Fruit fly (Drosophila melanogaster) whole organism, embryonic: Measurements from ENCODE around the gene SMC1.
A peak's percentile ranks its signal among the peaks of the same experiment; 100 is the strongest.

Experiments
- CG10321 ChIP-seq: fragments of 200-800 bp; sonication (Bioruptor generic); IDR thresholded peaks from 2 replicates; pipeline ENCODE4 v1.3.6; 2022; ENCODE audit warnings: missing biosample characterization, missing genetic modification characterization
- CG10543 ChIP-seq: fragments of 200-800 bp; sonication (Bioruptor generic); optimal IDR thresholded peaks from 3 replicates; lab custom pipeline; 2017; ENCODE audit warnings: missing biosample characterization, mild to moderate bottlenecking, missing genetic modification characterization, moderate library complexity
- CG11247 ChIP-seq: fragments of 200-800 bp; sonication (Bioruptor generic); IDR thresholded peaks from 2 replicates; pipeline ENCODE4 v1.3.6; 2022; ENCODE audit warnings: missing biosample characterization, missing genetic modification characterization
- CG12071 ChIP-seq: fragments of 200-800 bp; sonication (Bioruptor generic); optimal IDR thresholded peaks from 3 replicates; lab custom pipeline; 2018; ENCODE audit warnings: missing biosample characterization, mild to moderate bottlenecking, missing genetic modification characterization
- CG12219 ChIP-seq: fragments of 200-800 bp; sonication (Bioruptor generic); optimal IDR thresholded peaks from 3 replicates; lab custom pipeline; 2018; ENCODE audit warnings: missing biosample characterization, mild to moderate bottlenecking, missing genetic modification characterization
- CG12236 ChIP-seq: fragments of 200-800 bp; sonication (Bioruptor generic); optimal IDR thresholded peaks from 2 replicates; lab custom pipeline; 2016; ENCODE audit warnings: missing biosample characterization, missing genetic modification characterization
- CG13123 ChIP-seq: fragments of 200-800 bp; sonication (Bioruptor generic); optimal IDR thresholded peaks from 2 replicates; lab custom pipeline; 2016; ENCODE audit warnings: missing biosample characterization, missing genetic modification characterization
- CG13894 ChIP-seq: fragments of 200-800 bp; sonication (Bioruptor generic); optimal IDR thresholded peaks from 3 replicates; lab custom pipeline; 2018; ENCODE audit warnings: missing biosample characterization, mild to moderate bottlenecking, missing genetic modification characterization, moderate library complexity
- CG1603 ChIP-seq: fragments of 200-800 bp; sonication (Bioruptor generic); optimal IDR thresholded peaks from 2 replicates; lab custom pipeline; 2019; ENCODE audit warnings: missing biosample characterization, mild to moderate bottlenecking, missing genetic modification characterization, moderate library complexity
- CG16813 ChIP-seq: fragments of 200-800 bp; sonication (Bioruptor generic); IDR thresholded peaks from 3 replicates; pipeline ENCODE4 v1.3.6; 2022; ENCODE audit warnings: missing biosample characterization, missing genetic modification characterization; ENCODE audit not compliant: partially characterized antibody
- CG17568 ChIP-seq: fragments of 200-800 bp; sonication (Bioruptor generic); optimal IDR thresholded peaks from 2 replicates; lab custom pipeline; 2018; ENCODE audit warnings: missing biosample characterization, mild to moderate bottlenecking, missing genetic modification characterization, moderate library complexity
- CG17829 ChIP-seq: fragments of 200-800 bp; optimal IDR thresholded peaks from 2 replicates; lab custom pipeline; 2019; ENCODE audit warnings: missing biosample characterization, mild to moderate bottlenecking, missing genetic modification characterization, moderate library complexity
- CG18619 ChIP-seq: fragments of 200-800 bp; sonication (Bioruptor generic); optimal IDR thresholded peaks from 3 replicates; lab custom pipeline; 2017; ENCODE audit warnings: missing biosample characterization, mild to moderate bottlenecking, missing genetic modification characterization
- CG2120 ChIP-seq: fragments of 200-800 bp; sonication (Bioruptor generic); optimal IDR thresholded peaks from 3 replicates; lab custom pipeline; 2016; ENCODE audit warnings: missing biosample characterization, missing genetic modification characterization
- CG31224 ChIP-seq: fragments of 200-800 bp; sonication (Bioruptor generic); IDR thresholded peaks from 2 replicates; pipeline ENCODE4 v1.3.6; 2022; ENCODE audit warnings: missing biosample characterization, missing genetic modification characterization
- CG31365 ChIP-seq: fragments of 200-800 bp; sonication (Bioruptor generic); optimal IDR thresholded peaks from 2 replicates; lab custom pipeline; 2018; ENCODE audit warnings: missing biosample characterization, mild to moderate bottlenecking, missing genetic modification characterization
- CG32767 ChIP-seq: fragments of 200-800 bp; sonication (Bioruptor generic); IDR thresholded peaks from 2 replicates; pipeline ENCODE4 v1.3.6; 2022; ENCODE audit warnings: missing biosample characterization, missing genetic modification characterization
- CG34376 ChIP-seq: fragments of 200-800 bp; sonication (Bioruptor generic); optimal IDR thresholded peaks from 2 replicates; lab custom pipeline; 2018; ENCODE audit warnings: missing biosample characterization, mild to moderate bottlenecking, missing genetic modification characterization
- CG4707 ChIP-seq: fragments of 200-800 bp; sonication (Bioruptor generic); optimal IDR thresholded peaks from 2 replicates; lab custom pipeline; 2018; ENCODE audit warnings: missing biosample characterization, mild to moderate bottlenecking, missing genetic modification characterization, moderate library complexity
- CG5953 ChIP-seq: fragments of 200-800 bp; sonication (Bioruptor generic); IDR thresholded peaks from 2 replicates; pipeline ENCODE4 v1.3.6; 2022; ENCODE audit warnings: missing biosample characterization, missing genetic modification characterization
- CG8089 ChIP-seq: fragments of 200-800 bp; sonication (Bioruptor generic); optimal IDR thresholded peaks from 3 replicates; lab custom pipeline; 2016; ENCODE audit warnings: missing biosample characterization, missing genetic modification characterization
- CG8290 ChIP-seq, 3 experiments: fragments of 200-800 bp; sonication (Bioruptor generic); optimal IDR thresholded peaks; 2 replicates each; lab custom pipeline; 2016 to 2019; ENCODE audit warnings: missing biosample characterization in 3 of 3, missing genetic modification characterization in 3 of 3, mild to moderate bottlenecking in 2 of 3, moderate library complexity in 1 of 3
- CHES-1-like ChIP-seq: fragments of 200-800 bp; sonication (Bioruptor generic); optimal IDR thresholded peaks from 2 replicates; lab custom pipeline; 2016; ENCODE audit warnings: missing biosample characterization, missing genetic modification characterization
- CkIIα-i1 ChIP-seq: fragments of 200-800 bp; sonication (Bioruptor generic); IDR thresholded peaks from 2 replicates; pipeline ENCODE4 v1.3.6; 2022; ENCODE audit warnings: missing biosample characterization, missing genetic modification characterization
- HmgZ ChIP-seq: fragments of 200-800 bp; sonication (Bioruptor generic); optimal IDR thresholded peaks from 2 replicates; lab custom pipeline; 2018; ENCODE audit warnings: missing biosample characterization, mild to moderate bottlenecking, missing genetic modification characterization
- Hmr ChIP-seq: fragments of 200-800 bp; sonication (Bioruptor generic); optimal IDR thresholded peaks from 3 replicates; lab custom pipeline; 2017; ENCODE audit warnings: mild to moderate bottlenecking, missing biosample characterization, missing genetic modification reagents, missing genetic modification characterization
- Nf-YB ChIP-seq: fragments of 200-800 bp; sonication (Bioruptor generic); optimal IDR thresholded peaks from 3 replicates; lab custom pipeline; 2019; ENCODE audit warnings: missing biosample characterization, mild to moderate bottlenecking, missing genetic modification characterization, moderate library complexity
- Sox102F ChIP-seq: fragments of 200-800 bp; sonication (Bioruptor generic); optimal IDR thresholded peaks from 2 replicates; lab custom pipeline; 2018; ENCODE audit warnings: missing biosample characterization, mild to moderate bottlenecking, missing genetic modification characterization, moderate library complexity
- Sry-β ChIP-seq: fragments of 200-800 bp; sonication (Bioruptor generic); optimal IDR thresholded peaks from 2 replicates; lab custom pipeline; 2018; ENCODE audit warnings: missing biosample characterization, mild to moderate bottlenecking, missing genetic modification characterization, moderate library complexity
- ap ChIP-seq: fragments of 200-800 bp; sonication (Bioruptor generic); IDR thresholded peaks from 2 replicates; pipeline ENCODE4 v1.3.6; 2022; ENCODE audit warnings: missing biosample characterization, missing genetic modification characterization
- bbx ChIP-seq: fragments of 200-800 bp; sonication (Bioruptor generic); IDR thresholded peaks from 2 replicates; pipeline ENCODE4 v1.3.6; 2022; ENCODE audit warnings: missing biosample characterization, missing genetic modification characterization; ENCODE audit not compliant: partially characterized antibody
- croc ChIP-seq: fragments of 200-800 bp; sonication (Bioruptor generic); conservative IDR thresholded peaks from 3 replicates; pipeline ENCODE4 v1.3.6; 2022; ENCODE audit warnings: missing biosample characterization, missing genetic modification characterization
- cwo ChIP-seq: fragments of 200-800 bp; sonication (Bioruptor generic); optimal IDR thresholded peaks from 3 replicates; lab custom pipeline; 2017; ENCODE audit warnings: missing biosample characterization, missing genetic modification characterization, mild to moderate bottlenecking, moderate library complexity, missing genetic modification reagents
- da ChIP-seq: fragments of 200-800 bp; sonication (Bioruptor generic); optimal IDR thresholded peaks from 2 replicates; lab custom pipeline; 2016; ENCODE audit warnings: missing biosample characterization, missing genetic modification characterization
- gcm2 ChIP-seq: fragments of 200-800 bp; sonication (Bioruptor generic); optimal IDR thresholded peaks from 2 replicates; lab custom pipeline; 2016; ENCODE audit warnings: missing biosample characterization, missing genetic modification characterization
- h ChIP-seq: fragments of >200 bp; optimal IDR thresholded peaks from 2 replicates; lab custom pipeline; 2017
- hth ChIP-seq: fragments of >200 bp; optimal IDR thresholded peaks from 2 replicates; lab custom pipeline; 2017; ENCODE audit warnings: inconsistent platforms
- insv ChIP-seq, 2 experiments: fragments of 200-800 bp; sonication (Bioruptor generic); optimal IDR thresholded peaks; 3 replicates each; lab custom pipeline; 2016 to 2018; ENCODE audit warnings: missing biosample characterization in 2 of 2, missing genetic modification characterization in 2 of 2
- lab ChIP-seq: fragments of 200-800 bp; sonication (Bioruptor generic); optimal IDR thresholded peaks from 3 replicates; lab custom pipeline; 2017; ENCODE audit warnings: missing biosample characterization, missing genetic modification characterization, mild to moderate bottlenecking, moderate library complexity, missing genetic modification reagents
- mirr ChIP-seq: fragments of 200-800 bp; sonication (Bioruptor generic); optimal IDR thresholded peaks from 3 replicates; lab custom pipeline; 2018; ENCODE audit warnings: missing biosample characterization, mild to moderate bottlenecking, missing genetic modification characterization
- nmo ChIP-seq: fragments of 200-800 bp; sonication (Bioruptor generic); optimal IDR thresholded peaks from 2 replicates; lab custom pipeline; 2018; ENCODE audit warnings: missing biosample characterization, mild to moderate bottlenecking, missing genetic modification characterization, moderate library complexity
- otp ChIP-seq: fragments of 200-800 bp; sonication (Bioruptor generic); IDR thresholded peaks from 3 replicates; pipeline ENCODE4, ENCODE4 v1.3.6; 2022; ENCODE audit warnings: missing biosample characterization, missing genetic modification characterization
- pfk ChIP-seq: fragments of 200-800 bp; sonication (Bioruptor generic); optimal IDR thresholded peaks from 2 replicates; lab custom pipeline; 2018; ENCODE audit warnings: missing biosample characterization, mild to moderate bottlenecking, missing genetic modification characterization, moderate library complexity
- pho ChIP-seq: fragments of 200-800 bp; sonication (Bioruptor generic); optimal IDR thresholded peaks from 2 replicates; lab custom pipeline; 2016; ENCODE audit warnings: missing biosample characterization, missing genetic modification characterization
- pita ChIP-seq: fragments of 200-800 bp; sonication (Bioruptor generic); optimal IDR thresholded peaks from 2 replicates; lab custom pipeline; 2017; ENCODE audit warnings: missing biosample characterization, mild to moderate bottlenecking, missing genetic modification characterization
- run ChIP-seq: fragments of 200-800 bp; sonication (Bioruptor generic); optimal IDR thresholded peaks from 3 replicates; lab custom pipeline; 2018; ENCODE audit warnings: missing biosample characterization, mild to moderate bottlenecking, missing genetic modification characterization
- stwl ChIP-seq: fragments of 200-800 bp; sonication (Bioruptor generic); optimal IDR thresholded peaks from 3 replicates; lab custom pipeline; 2018; ENCODE audit warnings: missing biosample characterization, mild to moderate bottlenecking, missing genetic modification characterization, moderate library complexity
- tgo ChIP-seq: fragments of 200-800 bp; sonication (Bioruptor generic); IDR thresholded peaks from 3 replicates; pipeline ENCODE4 v1.3.6; 2022; ENCODE audit warnings: missing biosample characterization, missing genetic modification characterization
- trh ChIP-seq: fragments of 200-800 bp; sonication (Bioruptor generic); optimal IDR thresholded peaks from 2 replicates; lab custom pipeline; 2016; ENCODE audit warnings: missing biosample characterization, missing genetic modification characterization
- ttk ChIP-seq: fragments of 200-800 bp; sonication (Bioruptor generic); IDR thresholded peaks from 2 replicates; pipeline ENCODE4 v2.1.2; 2022; ENCODE audit warnings: missing biosample characterization, missing genetic modification characterization
- unc-4 ChIP-seq: fragments of 200-800 bp; sonication (Bioruptor generic); IDR thresholded peaks from 2 replicates; pipeline ENCODE4 v1.3.6; 2022; ENCODE audit warnings: missing biosample characterization, missing genetic modification characterization; ENCODE audit not compliant: partially characterized antibody

SMC1 gene

DNA sequence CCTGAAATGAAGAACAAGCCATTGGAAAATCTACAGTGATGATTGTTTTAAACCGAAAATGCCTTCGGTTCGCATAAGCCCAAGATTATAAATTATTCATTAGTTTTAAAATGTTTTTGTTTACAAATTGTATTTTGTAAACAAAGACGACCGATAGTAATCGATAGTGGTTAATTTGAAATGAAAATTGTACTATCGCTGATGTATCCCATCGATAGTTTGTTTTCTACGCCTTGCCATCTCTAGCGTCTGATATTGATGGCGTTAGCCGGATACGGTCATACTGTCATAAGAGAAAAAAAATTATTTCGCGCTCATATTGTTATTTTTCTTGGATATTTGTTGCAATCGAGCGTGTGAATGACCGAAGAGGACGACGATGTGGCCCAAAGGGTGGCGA is at the start of gene SMC1 (continued):
- TF ChIP-seq CG32767 (GFP tag; lab: Robert Waterston, UW) (peak; percentile 41; the same call in 1 of the 2 replicates), CkIIα-i1 (no peak), nmo (GFP tag; lab: Kevin White, UChicago) (no peak), CG8290 (GFP tag; optimal IDR thresholded peaks at IDR 0.05; lab: Kevin White, UChicago) (peak; percentile 51), CG8290 (tag; optimal IDR thresholded peaks at IDR 0.05; lab: Kevin White, UChicago) (peak in 1 of 2 experiments; percentile 83), cwo (GFP tag; lab: Kevin White, UChicago) (no peak), tgo (no peak), Sox102F (no peak), CG10321 (GFP tag; lab: Robert Waterston, UW) (no peak), CG31365 (tag; lab: Kevin White, UChicago) (no peak), Sry-β (peak; percentile 21), CG2120 (GFP tag; lab: Kevin White, UChicago) (peak; percentile 52), CG11247 (GFP tag; lab: Robert Waterston, UW) (no peak), CHES-1-like (GFP tag; lab: Kevin White, UChicago) (peak; percentile 81), CG10543 (GFP tag; lab: Kevin White, UChicago) (peak; percentile 73), CG12236 (GFP tag; lab: Kevin White, UChicago) (no peak), Nf-YB (no peak), Hmr (GFP tag; lab: Kevin White, UChicago) (no peak), CG12219 (GFP tag; lab: Kevin White, UChicago) (no peak), bbx (GFP tag; lab: Robert Waterston, UW) (peak; percentile 100), CG13123 (no peak), CG4707 (no peak), CG5953 (GFP tag; lab: Robert Waterston, UW) (no peak), pita (GFP tag; lab: Kevin White, UChicago) (no peak), HmgZ (tag; lab: Kevin White, UChicago) (peak; percentile 72), insv (GFP tag; optimal IDR thresholded peaks at IDR 0.05; lab: Kevin White, UChicago) (no peak), unc-4 (peak; percentile 99), ttk (GFP tag; lab: Robert Waterston, UW) (no peak), CG16813 (GFP tag; lab: Robert Waterston, UW) (peak; percentile 100), croc (GFP tag; lab: Robert Waterston, UW) (no peak), run (tag; lab: Kevin White, UChicago) (no peak), CG18619 (GFP tag; lab: Kevin White, UChicago) (no peak), ap (GFP tag; lab: Robert Waterston, UW) (no peak), trh (GFP tag; lab: Kevin White, UChicago) (no peak), da (GFP tag; lab: Kevin White, UChicago) (no peak), stwl (tag; lab: Kevin White, UChicago) (peak; percentile 79), CG31224 (GFP tag; lab: Robert Waterston, UW) (no peak), pfk (GFP tag; lab: Kevin White, UChicago) (peak; percentile 34), CG1603 (tag; lab: Kevin White, UChicago) (peak; percentile 81), CG8089 (no peak), CG17829 (peak; percentile 68), CG34376 (GFP tag; lab: Kevin White, UChicago) (peak; percentile 42), hth (lab: Kevin White, UChicago) (no peak), pho (peak; percentile 64), mirr (GFP tag; lab: Kevin White, UChicago) (no peak), CG17568 (GFP tag; lab: Kevin White, UChicago) (no peak), h (lab: Kevin White, UChicago) (no peak), CG13894 (tag; lab: Kevin White, UChicago) (peak; percentile 83), gcm2 (GFP tag; lab: Kevin White, UChicago) (no peak), otp (GFP tag; lab: Robert Waterston, UW) (no peak), lab (GFP tag; lab: Kevin White, UChicago) (no peak), CG12071 (GFP tag; lab: Kevin White, UChicago) (no peak)
